Worm (Caenorhabditis elegans): ENCODE results near the gene nlp-21.

The nlp-21 gene

DNA sequence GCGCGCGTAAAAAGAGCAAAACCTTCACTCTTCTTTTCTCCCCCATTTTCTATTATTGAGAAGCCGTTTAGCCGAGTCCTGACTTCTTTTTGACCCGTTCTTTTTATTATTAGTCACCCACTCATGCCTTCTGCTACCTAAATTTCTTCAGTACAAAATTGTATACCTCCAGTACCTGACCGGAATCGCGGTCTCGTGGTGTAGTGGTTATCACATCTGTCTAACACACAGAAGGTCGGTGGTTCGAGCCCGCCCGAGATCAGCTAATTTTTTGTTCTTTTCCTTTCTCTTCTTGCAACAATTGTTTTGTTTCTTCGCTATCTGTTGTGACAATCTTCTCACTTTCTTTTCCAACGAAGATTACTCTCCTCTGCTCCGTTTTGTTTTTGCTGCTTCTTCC, 40.2 kb downstream of the nlp-21 start (continued):
- TF ChIP-seq unc-62 (GFP tag; optimal IDR thresholded peaks at IDR 0.05) (no peak), egl-27 (tag; optimal IDR thresholded peaks at IDR 0.05) (no peak), rnt-1 (tag; optimal IDR thresholded peaks at IDR 0.05) (peak; percentile 72), dpl-1 (GFP tag; optimal IDR thresholded peaks at IDR 0.05) (peak in 1 of 3 experiments; percentile 7), mef-2 (tag; optimal IDR thresholded peaks at IDR 0.05) (no peak), alr-1 (tag; optimal IDR thresholded peaks at IDR 0.05; ENCODE audit: borderline replicate concordance) (no peak), unc-130 (tag; optimal IDR thresholded peaks at IDR 0.05) (peak; percentile 8), C16A3.4 (tag; optimal IDR thresholded peaks at IDR 0.05) (peak; percentile 41), zag-1 (tag; optimal IDR thresholded peaks at IDR 0.05) (no peak), ceh-88 (GFP tag; IDR thresholded peaks at IDR 0.05) (no peak), unc-98 (GFP tag; IDR thresholded peaks at IDR 0.05) (no peak), fos-1 (tag; optimal IDR thresholded peaks at IDR 0.05) (no peak), dsc-1 (tag; optimal IDR thresholded peaks at IDR 0.05) (no peak), lsy-2 (tag; optimal IDR thresholded peaks at IDR 0.05) (peak; percentile 14 to 42), egl-13 (tag; optimal IDR thresholded peaks at IDR 0.05) (no peak), F16B12.6 (tag; optimal IDR thresholded peaks at IDR 0.05) (no peak), efl-3 (GFP tag; optimal IDR thresholded peaks at IDR 0.05) (no peak), mep-1 (tag; optimal IDR thresholded peaks at IDR 0.05) (peak; percentile 26), hlh-4 (tag; optimal IDR thresholded peaks at IDR 0.05) (no peak), skn-1 (tag; optimal IDR thresholded peaks at IDR 0.05) (no peak), isw-1 (GFP tag; IDR thresholded peaks at IDR 0.05) (no peak), hpl-2 (GFP tag; optimal IDR thresholded peaks at IDR 0.05) (no peak), unc-86 (tag; optimal IDR thresholded peaks at IDR 0.05) (no peak), pqm-1 (tag; optimal IDR thresholded peaks at IDR 0.05) (no peak), vab-15 (tag; optimal IDR thresholded peaks at IDR 0.05) (no peak), fkh-10 (GFP tag; optimal IDR thresholded peaks at IDR 0.05) (no peak), zip-4 (GFP tag; optimal IDR thresholded peaks at IDR 0.05) (no peak), Y116A8C.19 (tag; optimal IDR thresholded peaks at IDR 0.05; ENCODE audit: borderline replicate concordance) (no peak), xbp-1 (tag; optimal IDR thresholded peaks at IDR 0.05) (peak; percentile 5), irx-1 (tag; optimal IDR thresholded peaks at IDR 0.05) (no peak), ztf-4 (tag; optimal IDR thresholded peaks at IDR 0.05) (no peak), snu-23 (GFP tag; optimal IDR thresholded peaks at IDR 0.05) (peak; percentile 52), aha-1 (tag; optimal IDR thresholded peaks at IDR 0.05) (no peak), unc-30 (tag; optimal IDR thresholded peaks at IDR 0.05) (no peak), ceh-8 (GFP tag; optimal IDR thresholded peaks at IDR 0.05) (no peak), pag-3 (tag; optimal IDR thresholded peaks at IDR 0.05; ENCODE audit: borderline replicate concordance, insufficient read depth) (no peak), tbx-2 (tag; optimal IDR thresholded peaks at IDR 0.05) (no peak), efl-1 (optimal IDR thresholded peaks at IDR 0.05) (peak in 1 of 2 experiments; percentile 13), efl-1 (GFP tag; optimal IDR thresholded peaks at IDR 0.05 in 1 of 2) (peak; percentile 16 to 84), nhr-20 (tag; optimal IDR thresholded peaks at IDR 0.05) (peak; percentile 34), fkh-4 (tag; optimal IDR thresholded peaks at IDR 0.05; ENCODE audit: borderline replicate concordance) (no peak), nhr-237 (tag; optimal IDR thresholded peaks at IDR 0.05) (no peak), hlh-17 (GFP tag; optimal IDR thresholded peaks at IDR 0.05; ENCODE audit: borderline replicate concordance) (no peak), blmp-1 (tag; optimal IDR thresholded peaks at IDR 0.05) (no peak), tlp-1 (tag; optimal IDR thresholded peaks at IDR 0.05) (no peak), jun-1 (tag; optimal IDR thresholded peaks at IDR 0.05) (no peak)

Data from whole organism, L1 larva.